Fruit fly (Drosophila melanogaster) whole organism, embryonic: ENCODE data around the gene Osi7.
A peak's percentile ranks its signal among the peaks of the same experiment; 100 is the strongest.

Source experiments
- CG12104 ChIP-seq: fragments of 200-800 bp; sonication (Bioruptor generic); optimal IDR thresholded peaks from 3 replicates; lab custom pipeline; 2016; ENCODE audit warnings: missing biosample characterization, missing genetic modification characterization
- CG14050 ChIP-seq: fragments of 200-800 bp; sonication (Bioruptor generic); IDR thresholded peaks from 3 replicates; pipeline ENCODE4 v1.3.6; 2022; ENCODE audit warnings: missing biosample characterization, missing genetic modification characterization
- CG2678 ChIP-seq: fragments of 200-800 bp; sonication (Bioruptor generic); optimal IDR thresholded peaks from 3 replicates; lab custom pipeline; 2019; ENCODE audit warnings: missing biosample characterization, mild to moderate bottlenecking, missing genetic modification characterization, moderate library complexity
- CG2712 ChIP-seq: fragments of 200-800 bp; optimal IDR thresholded peaks from 3 replicates; lab custom pipeline; 2019; ENCODE audit warnings: missing biosample characterization, mild to moderate bottlenecking, missing genetic modification characterization, moderate library complexity
- Pdp1 ChIP-seq, 2 experiments: fragments of 200-800 bp; sonication (Bioruptor generic); optimal IDR thresholded peaks; 3 replicates each; lab custom pipeline; 2016; ENCODE audit warnings: missing biosample characterization in 2 of 2, missing genetic modification characterization in 2 of 2, mild to moderate bottlenecking in 1 of 2, moderate library complexity in 1 of 2
- her ChIP-seq: fragments of 200-800 bp; sonication (Bioruptor generic); optimal IDR thresholded peaks from 2 replicates; lab custom pipeline; 2016; ENCODE audit warnings: missing biosample characterization, missing genetic modification characterization
- nerfin-1 ChIP-seq: fragments of 200-800 bp; sonication (Bioruptor generic); optimal IDR thresholded peaks from 3 replicates; lab custom pipeline; 2019; ENCODE audit warnings: missing biosample characterization, mild to moderate bottlenecking, missing genetic modification characterization, moderate library complexity

DNA sequence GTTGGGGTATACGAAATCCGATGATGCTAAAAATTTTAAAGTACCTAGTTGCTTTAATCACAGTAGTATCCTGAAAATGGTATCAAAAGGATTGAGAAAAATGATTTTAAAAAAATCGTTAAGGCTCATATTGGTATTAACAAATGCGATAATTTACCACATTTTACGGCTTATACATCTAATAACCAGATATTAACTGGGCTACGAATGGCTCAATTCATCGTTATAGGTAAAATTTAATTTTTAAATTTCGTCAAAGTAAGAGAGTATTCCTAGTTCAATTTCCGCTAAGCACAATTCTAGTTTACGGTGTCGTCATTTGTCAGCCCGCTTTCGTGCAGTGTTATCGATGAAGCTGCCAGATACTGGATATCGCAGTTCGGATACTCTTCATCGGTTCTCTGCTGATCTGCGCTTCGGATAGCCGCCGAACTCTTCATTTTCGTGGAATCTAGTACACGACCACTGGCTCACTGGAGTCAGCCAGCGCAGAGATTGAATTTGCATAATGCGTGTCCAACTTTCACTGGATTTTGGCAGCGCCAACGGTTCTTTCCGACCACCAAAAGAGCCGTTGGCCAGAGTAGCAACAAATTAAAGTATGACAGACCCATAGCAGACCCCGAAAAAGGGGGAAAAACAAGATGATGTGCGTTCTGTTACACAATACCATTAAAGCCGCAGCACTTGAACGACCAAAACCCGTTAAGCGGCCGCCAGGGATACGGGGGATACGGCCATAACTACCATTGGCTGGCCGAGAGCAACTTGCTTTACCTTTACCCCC is 19.5 kb upstream of the Osi7 start:
- TF ChIP-seq CG14050 (no peak), nerfin-1 (no peak), CG2678 (tag; lab: Kevin White, UChicago) (peak; percentile 38), CG2712 (tag; lab: Kevin White, UChicago) (peak; percentile 39), her (GFP tag; lab: Kevin White, UChicago) (no peak), Pdp1 (GFP tag; optimal IDR thresholded peaks at IDR 0.05; lab: Kevin White, UChicago) (no peak), CG12104 (no peak)
